Worm (Caenorhabditis elegans) whole organism, L3 larva: ENCODE results near the gene C08G5.6.
A peak's percentile ranks its signal among the peaks of the same experiment; 100 is the strongest.

Experiments
- ZK546.5 ChIP-seq: sonication (generic microtip); optimal IDR thresholded peaks from 2 replicates; lab custom pipeline; 2017; ENCODE audit warnings: missing biosample characterization, missing genetic modification characterization
- aly-2 ChIP-seq: fragments of 150-350 bp; optimal IDR thresholded peaks from 2 replicates; lab custom pipeline; 2014; ENCODE audit warnings: missing biosample characterization, missing genetic modification characterization
- ama-1 ChIP-seq: fragments of 150-350 bp; optimal IDR thresholded peaks from 2 replicates; lab custom pipeline; 2018
- ceh-16 ChIP-seq: sonication (generic microtip); optimal IDR thresholded peaks from 2 replicates; lab custom pipeline; 2017; ENCODE audit warnings: missing biosample characterization, missing genetic modification characterization
- ceh-28 ChIP-seq: fragments of 150-350 bp; optimal IDR thresholded peaks from 2 replicates; lab custom pipeline; 2014; ENCODE audit warnings: missing biosample characterization, missing genetic modification reagents, missing genetic modification characterization
- ceh-82 ChIP-seq: fragments of 150-350 bp; optimal IDR thresholded peaks from 2 replicates; lab custom pipeline; 2014; ENCODE audit warnings: missing biosample characterization, missing genetic modification characterization
- ceh-9 ChIP-seq: sonication (generic microtip); optimal IDR thresholded peaks from 2 replicates; lab custom pipeline; 2018; ENCODE audit warnings: missing biosample characterization, missing genetic modification characterization
- daf-12 ChIP-seq: fragments of 150-350 bp; optimal IDR thresholded peaks from 2 replicates; lab custom pipeline; 2014; ENCODE audit warnings: missing biosample characterization, missing genetic modification reagents, missing genetic modification characterization
- egl-27 ChIP-seq: sonication (generic microtip); optimal IDR thresholded peaks from 4 replicates; lab custom pipeline; 2017; ENCODE audit warnings: missing biosample characterization, missing genetic modification reagents, missing genetic modification characterization
- egl-5 ChIP-seq: fragments of 150-350 bp; optimal IDR thresholded peaks from 2 replicates; lab custom pipeline; 2017; ENCODE audit warnings: missing biosample characterization, missing genetic modification reagents, missing genetic modification characterization, inconsistent platforms
- elt-1 ChIP-seq: fragments of 150-350 bp; optimal IDR thresholded peaks from 2 replicates; lab custom pipeline; 2014; ENCODE audit warnings: missing biosample characterization, missing genetic modification characterization
- elt-2 ChIP-seq: sonication (generic microtip); optimal IDR thresholded peaks from 2 replicates; lab custom pipeline; 2016; ENCODE audit warnings: missing genetic modification reagents, mild to moderate bottlenecking, missing genetic modification characterization, missing compliant biosample characterization
- elt-3 ChIP-seq, 3 experiments: fragments of 150-350 bp in 1 of 3; sonication (generic microtip) in 2 of 3; optimal IDR thresholded peaks; 2 replicates in 2 of 3; 4 replicates in 1 of 3; lab custom pipeline; 2014 to 2017; ENCODE audit warnings: missing biosample characterization in 3 of 3, missing genetic modification characterization in 3 of 3
- eor-1 ChIP-seq, 2 experiments: fragments of 150-350 bp; optimal IDR thresholded peaks; 2 replicates each; lab custom pipeline; 2014 to 2018; ENCODE audit warnings: missing biosample characterization in 2 of 2, missing genetic modification characterization in 2 of 2
- fkh-10 ChIP-seq: sonication (generic microtip); optimal IDR thresholded peaks from 2 replicates; lab custom pipeline; 2017; ENCODE audit warnings: missing biosample characterization, missing genetic modification reagents, missing genetic modification characterization
- fkh-2 ChIP-seq: fragments of 150-350 bp; optimal IDR thresholded peaks from 2 replicates; lab custom pipeline; 2014; ENCODE audit warnings: missing biosample characterization, missing genetic modification reagents, missing genetic modification characterization
- hmg-11 ChIP-seq: sonication (generic microtip); optimal IDR thresholded peaks from 2 replicates; lab custom pipeline; 2016; ENCODE audit warnings: missing genetic modification characterization, missing compliant biosample characterization
- jun-1 ChIP-seq: fragments of 150-350 bp; optimal IDR thresholded peaks from 2 replicates; lab custom pipeline; 2014; ENCODE audit warnings: missing biosample characterization, missing genetic modification reagents, missing genetic modification characterization
- lin-39 ChIP-seq: fragments of 150-350 bp; optimal IDR thresholded peaks from 2 replicates; lab custom pipeline; 2018; ENCODE audit warnings: missing biosample characterization, missing genetic modification reagents, missing genetic modification characterization
- lsy-12 ChIP-seq: sonication (generic microtip); optimal IDR thresholded peaks from 2 replicates; lab custom pipeline; 2016; ENCODE audit warnings: mild to moderate bottlenecking, missing genetic modification characterization, missing compliant biosample characterization
- nhr-11 ChIP-seq: fragments of 150-350 bp; optimal IDR thresholded peaks from 2 replicates; lab custom pipeline; 2014; ENCODE audit warnings: missing biosample characterization, missing genetic modification characterization
- nhr-12 ChIP-seq: fragments of 150-350 bp; optimal IDR thresholded peaks from 2 replicates; lab custom pipeline; 2014; ENCODE audit warnings: missing biosample characterization, missing genetic modification characterization
- nhr-23 ChIP-seq: fragments of 150-350 bp; optimal IDR thresholded peaks from 2 replicates; lab custom pipeline; 2014; ENCODE audit warnings: missing biosample characterization, missing genetic modification reagents, missing genetic modification characterization
- nhr-25 ChIP-seq: sonication (generic microtip); optimal IDR thresholded peaks from 2 replicates; lab custom pipeline; 2017; ENCODE audit warnings: missing biosample characterization, missing genetic modification characterization
- nhr-28 ChIP-seq: fragments of 150-350 bp; optimal IDR thresholded peaks from 2 replicates; lab custom pipeline; 2014; ENCODE audit warnings: missing biosample characterization, missing genetic modification characterization
- nhr-67 ChIP-seq: fragments of 150-350 bp; optimal IDR thresholded peaks from 2 replicates; lab custom pipeline; 2014; ENCODE audit warnings: missing biosample characterization, missing genetic modification characterization
- nhr-76 ChIP-seq: fragments of 150-350 bp; sonication (generic microtip); optimal IDR thresholded peaks from 5 replicates; lab custom pipeline; 2014; ENCODE audit warnings: missing biosample characterization, missing genetic modification characterization
- nhr-77 ChIP-seq: fragments of 150-350 bp; optimal IDR thresholded peaks from 2 replicates; lab custom pipeline; 2014; ENCODE audit warnings: missing biosample characterization, missing genetic modification characterization
- pha-4 ChIP-seq: fragments of 150-350 bp; optimal IDR thresholded peaks from 2 replicates; lab custom pipeline; 2014; ENCODE audit warnings: missing biosample characterization, missing genetic modification reagents, missing genetic modification characterization
- pqm-1 ChIP-seq: fragments of 150-350 bp; optimal IDR thresholded peaks from 2 replicates; lab custom pipeline; 2017; ENCODE audit warnings: missing biosample characterization, missing genetic modification characterization, inconsistent platforms
- snpc-4 ChIP-seq: fragments of 150-350 bp; optimal IDR thresholded peaks from 2 replicates; lab custom pipeline; 2014; ENCODE audit warnings: missing biosample characterization, missing genetic modification characterization
- unc-39 ChIP-seq: sonication (generic microtip); optimal IDR thresholded peaks from 4 replicates; lab custom pipeline; 2017; ENCODE audit warnings: missing biosample characterization, missing genetic modification characterization
- unc-62 ChIP-seq: fragments of 150-350 bp; sonication (generic microtip); optimal IDR thresholded peaks from 4 replicates; lab custom pipeline; 2014; ENCODE audit warnings: missing biosample characterization, missing genetic modification reagents, missing genetic modification characterization
- ztf-4 ChIP-seq: fragments of 150-350 bp; optimal IDR thresholded peaks from 2 replicates; lab custom pipeline; 2014; ENCODE audit warnings: missing biosample characterization, missing genetic modification characterization

Gene C08G5.6

ce11 chrII:732393-732792 lies 38.0 kb upstream of the C08G5.6 start:
- TF ChIP-seq elt-2 (tag; lab: Kevin White, UChicago) (peak; percentile 13), ceh-16 (tag; lab: Kevin White, UChicago) (no peak)

- TF ChIP-seq ZK546.5 (tag; lab: Kevin White, UChicago) (no peak), aly-2 (tag; lab: Kevin White, UChicago) (no peak), elt-1 (tag; lab: Kevin White, UChicago) (no peak), egl-27 (tag; lab: Kevin White, UChicago) (no peak), ama-1 (no peak), ceh-9 (tag; lab: Kevin White, UChicago) (no peak), lin-39 (tag; lab: Kevin White, UChicago) (no peak), nhr-77 (tag; lab: Kevin White, UChicago) (no peak), unc-62 (GFP tag; lab: Kevin White, UChicago) (no peak), daf-12 (tag; lab: Kevin White, UChicago) (no peak), ceh-82 (tag; lab: Kevin White, UChicago) (no peak), jun-1 (tag; lab: Kevin White, UChicago) (no peak), eor-1 (tag; optimal IDR thresholded peaks at IDR 0.05; lab: Kevin White, UChicago) (no peak), nhr-76 (tag; lab: Kevin White, UChicago) (no peak)
Measured at ce11 chrII:740808-741207, 29.5 kb upstream of the C08G5.6 start, which contains the start of gene fbxc-48. fbxc-48 (minus strand) TSS chrII:740908.

DNA sequence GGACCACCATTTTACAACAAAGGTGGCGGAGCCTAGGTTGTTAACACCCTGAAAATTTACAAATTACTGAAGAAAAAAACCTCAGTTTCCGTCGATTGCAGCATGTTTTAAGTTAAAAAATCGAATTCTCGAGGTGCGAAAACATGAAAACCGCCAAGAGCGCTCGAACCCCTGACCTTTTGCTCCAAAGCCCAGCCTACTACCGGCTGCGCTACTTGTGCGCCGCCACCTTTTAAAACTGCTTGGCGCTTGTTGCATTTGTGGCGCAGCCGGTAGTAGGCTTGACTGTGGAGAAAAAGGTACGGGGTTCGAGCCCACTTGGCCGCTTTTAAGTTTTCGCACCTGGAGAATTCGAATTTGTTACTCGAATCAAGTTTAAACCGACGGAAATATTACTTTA lies 20.2 kb upstream of the C08G5.6 start, which contains the start of gene snt-6:
Gene snt-6, minus strand, starts transcription at position 58 of the 400 bp plus-strand sequence.
- no peak for TF ChIP-seq snpc-4 (tag; lab: Kevin White, UChicago)
- no peak for TF ChIP-seq nhr-77 (tag; lab: Kevin White, UChicago)
- TF ChIP-seq pha-4 (tag; lab: Kevin White, UChicago): no peak
- TF ChIP-seq jun-1 (tag; lab: Kevin White, UChicago): no peak
- no peak for TF ChIP-seq nhr-28 (tag; lab: Kevin White, UChicago)
- no peak for TF ChIP-seq elt-1 (tag; lab: Kevin White, UChicago)
- no peak for TF ChIP-seq nhr-67 (tag; lab: Kevin White, UChicago)
- no peak for TF ChIP-seq lsy-12 (tag; lab: Kevin White, UChicago)
- no peak for TF ChIP-seq egl-27 (tag; lab: Kevin White, UChicago)
- no peak for TF ChIP-seq fkh-2 (tag; lab: Kevin White, UChicago)
- TF ChIP-seq ceh-28 (tag; lab: Kevin White, UChicago): no peak

- no peak for TF ChIP-seq egl-27 (tag; lab: Kevin White, UChicago)
- no peak for TF ChIP-seq fkh-10
- TF ChIP-seq elt-1 (tag; lab: Kevin White, UChicago): no peak
- TF ChIP-seq ama-1: no peak
- TF ChIP-seq unc-39: no peak
- no peak for TF ChIP-seq nhr-28 (tag; lab: Kevin White, UChicago)
- TF ChIP-seq hmg-11: no peak
- no peak for TF ChIP-seq jun-1 (tag; lab: Kevin White, UChicago)
- TF ChIP-seq ceh-9 (tag; lab: Kevin White, UChicago): no peak
- TF ChIP-seq ztf-4 (tag; lab: Kevin White, UChicago): no peak
- TF ChIP-seq nhr-11 (tag; lab: Kevin White, UChicago): no peak
- TF ChIP-seq ceh-16 (tag; lab: Kevin White, UChicago): no peak
- no peak for TF ChIP-seq nhr-77 (tag; lab: Kevin White, UChicago)
- TF ChIP-seq nhr-25 (tag; lab: Kevin White, UChicago): no peak
- no peak for TF ChIP-seq lsy-12 (tag; lab: Kevin White, UChicago)
- TF ChIP-seq nhr-23 (tag; lab: Kevin White, UChicago): no peak
Measured at ce11 chrII:751850-752249, 18.5 kb upstream of the C08G5.6 start.

DNA sequence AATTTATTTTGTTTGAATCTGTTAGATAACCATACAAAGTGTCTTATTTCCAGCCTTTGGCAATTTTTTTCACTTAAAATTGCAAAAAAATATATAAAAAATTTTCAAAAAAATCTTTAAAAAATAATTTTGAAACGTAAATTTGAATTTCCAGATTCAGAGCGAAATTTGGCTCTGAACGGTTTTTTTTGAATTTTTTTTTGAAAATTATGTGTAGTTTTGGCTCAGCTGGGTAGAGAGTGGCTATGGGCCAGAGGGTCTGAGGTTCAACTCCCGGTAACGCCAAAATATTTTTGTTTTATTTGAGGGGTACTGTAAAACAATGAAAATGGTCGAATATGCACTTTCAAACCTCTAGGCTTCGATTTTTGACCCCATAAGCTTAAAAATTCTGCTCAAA lies 16.9 kb upstream of the C08G5.6 start:
- no peak for TF ChIP-seq nhr-23 (tag; lab: Kevin White, UChicago)
- TF ChIP-seq egl-5 (tag; lab: Kevin White, UChicago): no peak

ce11 chrII:754971-755370 lies 15.4 kb upstream of the C08G5.6 start:
- no peak for TF ChIP-seq fkh-10
- no peak for TF ChIP-seq nhr-12 (tag; lab: Kevin White, UChicago)
- no peak for TF ChIP-seq pqm-1 (tag; lab: Kevin White, UChicago)
- TF ChIP-seq elt-3 (tag; optimal IDR thresholded peaks at IDR 0.05; lab: Kevin White, UChicago): no peak
